Fruit fly (Drosophila melanogaster): Measurements from ENCODE around the gene CG43703.

CG43703 gene

dm6 chr2L:3786246-3786645 lies 21.0 kb downstream of the CG43703 start (continued):
- TF ChIP-seq Dip3 (GFP tag; optimal IDR thresholded peaks at IDR 0.05) (peak; percentile 19), CG7372 (GFP tag; IDR thresholded peaks at IDR 0.05) (peak; percentile 49; the same call in 1 of the 2 replicates), CG16815 (GFP tag; optimal IDR thresholded peaks at IDR 0.05) (peak; percentile 48), CG13424 (tag; optimal IDR thresholded peaks at IDR 0.05) (peak; percentile 47), B-H2 (GFP tag; optimal IDR thresholded peaks at IDR 0.05) (peak; percentile 6), lbe (GFP tag; optimal IDR thresholded peaks at IDR 0.05) (peak; percentile 9), Abd-B (GFP tag; optimal IDR thresholded peaks at IDR 0.05) (peak; percentile 31), CG17328 (GFP tag; IDR thresholded peaks at IDR 0.05) (peak; percentile 86), shn (GFP tag; optimal IDR thresholded peaks at IDR 0.05) (peak; percentile 73), pita (GFP tag; optimal IDR thresholded peaks at IDR 0.05) (peak; percentile 34), tio (GFP tag; optimal IDR thresholded peaks at IDR 0.05) (peak; percentile 68), MBD-R2 (GFP tag; IDR thresholded peaks at IDR 0.05) (peak; percentile 32; the same call in 1 of the 2 replicates), CG2199 (GFP tag; IDR thresholded peaks at IDR 0.05) (peak; percentile 88), CG16779 (GFP tag; IDR thresholded peaks at IDR 0.05) (peak; percentile 81), chinmo (GFP tag; IDR thresholded peaks at IDR 0.05; ENCODE audit: partially characterized antibody) (0 out of 4 replicates have a peak, but pooled peaks have one; percentile 5), bsh (GFP tag; optimal IDR thresholded peaks at IDR 0.05) (peak in 1 of 2 experiments; percentile 78), sens-2 (GFP tag; IDR thresholded peaks at IDR 0.05) (peak; percentile 71), trem (tag; optimal IDR thresholded peaks at IDR 0.05) (peak; percentile 31), CG10209 (GFP tag; optimal IDR thresholded peaks at IDR 0.05) (peak; percentile 67), dysf (GFP tag; IDR thresholded peaks at IDR 0.05) (peak; percentile 89), ash1 (GFP tag; optimal IDR thresholded peaks at IDR 0.05) (no peak), NC2β (GFP tag; optimal IDR thresholded peaks at IDR 0.05) (peak; percentile 79), GATAe (GFP tag; conservative IDR thresholded peaks at IDR 0.05) (no peak), Ssrp (tag; optimal IDR thresholded peaks at IDR 0.05) (peak; percentile 31), Hand (GFP tag; optimal IDR thresholded peaks at IDR 0.05) (no peak), Hmx (GFP tag; optimal IDR thresholded peaks at IDR 0.05) (no peak), Ada2b (GFP tag; IDR thresholded peaks at IDR 0.05) (peak; percentile 68), ind (GFP tag; optimal IDR thresholded peaks at IDR 0.05) (peak; percentile 55), bcd (GFP tag; optimal IDR thresholded peaks at IDR 0.05) (peak; percentile 60), bigmax (GFP tag; optimal IDR thresholded peaks at IDR 0.05) (no peak), CG4730 (GFP tag; IDR thresholded peaks at IDR 0.05) (peak; percentile 82), jing (GFP tag; optimal IDR thresholded peaks at IDR 0.05) (peak; percentile 49), gcm (GFP tag; optimal IDR thresholded peaks at IDR 0.05) (peak; percentile 36), CG2678 (tag; optimal IDR thresholded peaks at IDR 0.05) (peak; percentile 39), hth (optimal IDR thresholded peaks at IDR 0.05) (no peak), mam (GFP tag; optimal IDR thresholded peaks at IDR 0.05) (peak; percentile 59), hkb (optimal IDR thresholded peaks at IDR 0.05) (no peak), hkb (GFP tag; IDR thresholded peaks at IDR 0.05) (peak; percentile 68), al (GFP tag; IDR thresholded peaks at IDR 0.05) (peak; percentile 55; the same call in 1 of the 2 replicates), Oaz (GFP tag; IDR thresholded peaks at IDR 0.05) (peak; percentile 79), E2f1 (GFP tag; IDR thresholded peaks at IDR 0.05) (peak; percentile 79), exex (tag; optimal IDR thresholded peaks at IDR 0.05) (no peak), CG9932 (GFP tag; IDR thresholded peaks at IDR 0.05) (peak; percentile 91), CG4424 (GFP tag; optimal IDR thresholded peaks at IDR 0.05) (peak; percentile 65), danr (GFP tag; IDR thresholded peaks at IDR 0.05) (peak; percentile 54), zfh1 (GFP tag; IDR thresholded peaks at IDR 0.05) (peak; percentile 95), Sox102F (GFP tag; optimal IDR thresholded peaks at IDR 0.05) (peak; percentile 85), CG1602 (GFP tag; optimal IDR thresholded peaks at IDR 0.05) (peak; percentile 79), grn (GFP tag; optimal IDR thresholded peaks at IDR 0.05) (peak; percentile 73), repo (GFP tag; optimal IDR thresholded peaks at IDR 0.05) (peak; percentile 10), trh (GFP tag; optimal IDR thresholded peaks at IDR 0.05) (peak; percentile 62), CG7271 (tag; optimal IDR thresholded peaks at IDR 0.05) (peak; percentile 22)

All from whole organism, embryonic.